Fruit fly (Drosophila melanogaster) whole organism, embryonic: ENCODE data around the gene bun.

Experiments
- Blimp-1 ChIP-seq: fragments of 200-800 bp; sonication (Bioruptor generic); optimal IDR thresholded peaks from 3 replicates; lab custom pipeline; 2018; ENCODE audit warnings: missing biosample characterization, missing genetic modification characterization, mild to moderate bottlenecking, moderate library complexity, missing genetic modification reagents
- BtbVII ChIP-seq: fragments of 200-800 bp; sonication (Bioruptor generic); optimal IDR thresholded peaks from 3 replicates; lab custom pipeline; 2017; ENCODE audit warnings: missing biosample characterization, mild to moderate bottlenecking, missing genetic modification characterization
- CG10979 ChIP-seq: fragments of 200-800 bp; sonication (Bioruptor generic); optimal IDR thresholded peaks from 2 replicates; lab custom pipeline; 2018; ENCODE audit warnings: missing biosample characterization, mild to moderate bottlenecking, missing genetic modification characterization, moderate library complexity
- CG11093 ChIP-seq: fragments of 200-800 bp; sonication (Bioruptor generic); IDR thresholded peaks from 3 replicates; pipeline ENCODE4 v1.3.6; 2022; ENCODE audit warnings: missing biosample characterization, missing genetic modification characterization
- CG13123 ChIP-seq: fragments of 200-800 bp; sonication (Bioruptor generic); optimal IDR thresholded peaks from 2 replicates; lab custom pipeline; 2016; ENCODE audit warnings: missing biosample characterization, missing genetic modification characterization
- CG15269 ChIP-seq: fragments of 200-800 bp; sonication (Bioruptor generic); optimal IDR thresholded peaks from 2 replicates; lab custom pipeline; 2018; ENCODE audit warnings: missing biosample characterization, mild to moderate bottlenecking, missing genetic modification characterization, moderate library complexity
- CG17328 ChIP-seq: fragments of 200-800 bp; sonication (Bioruptor generic); IDR thresholded peaks from 2 replicates; pipeline ENCODE4 v1.3.6; 2022; ENCODE audit warnings: missing biosample characterization, missing genetic modification characterization
- CG17359 ChIP-seq: fragments of 200-800 bp; sonication (Bioruptor generic); optimal IDR thresholded peaks from 3 replicates; lab custom pipeline; 2018; ENCODE audit warnings: missing biosample characterization, mild to moderate bottlenecking, missing genetic modification characterization, moderate library complexity
- CG2120 ChIP-seq: fragments of 200-800 bp; sonication (Bioruptor generic); optimal IDR thresholded peaks from 3 replicates; lab custom pipeline; 2016; ENCODE audit warnings: missing biosample characterization, missing genetic modification characterization
- CG2199 ChIP-seq: fragments of 200-800 bp; sonication (Bioruptor generic); IDR thresholded peaks from 3 replicates; pipeline ENCODE4 v1.3.6; 2022; ENCODE audit warnings: missing biosample characterization, missing genetic modification characterization
- CG2712 ChIP-seq: fragments of 200-800 bp; optimal IDR thresholded peaks from 3 replicates; lab custom pipeline; 2019; ENCODE audit warnings: missing biosample characterization, mild to moderate bottlenecking, missing genetic modification characterization, moderate library complexity
- CG31441 ChIP-seq: fragments of 200-800 bp; sonication (Bioruptor generic); IDR thresholded peaks from 2 replicates; pipeline ENCODE4 v1.3.6; 2022; ENCODE audit warnings: missing biosample characterization, missing genetic modification characterization
- CG32772 ChIP-seq: fragments of 200-800 bp; sonication (Bioruptor generic); IDR thresholded peaks from 2 replicates; pipeline ENCODE4 v1.3.6; 2022; ENCODE audit warnings: missing biosample characterization, missing genetic modification characterization
- CG7556 ChIP-seq: fragments of 200-800 bp; sonication (Bioruptor generic); optimal IDR thresholded peaks from 2 replicates; lab custom pipeline; 2017; ENCODE audit warnings: missing biosample characterization, mild to moderate bottlenecking, missing genetic modification characterization
- CG7928 ChIP-seq: fragments of 200-800 bp; sonication (Bioruptor generic); optimal IDR thresholded peaks from 2 replicates; lab custom pipeline; 2017; ENCODE audit warnings: missing biosample characterization, mild to moderate bottlenecking, missing genetic modification characterization
- CG8089 ChIP-seq: fragments of 200-800 bp; sonication (Bioruptor generic); optimal IDR thresholded peaks from 3 replicates; lab custom pipeline; 2016; ENCODE audit warnings: missing biosample characterization, missing genetic modification characterization
- CG8478 ChIP-seq: fragments of >200 bp; optimal IDR thresholded peaks from 2 replicates; lab custom pipeline; 2018
- CG8924 ChIP-seq: fragments of 200-800 bp; optimal IDR thresholded peaks from 3 replicates; lab custom pipeline; 2019; ENCODE audit warnings: missing biosample characterization, mild to moderate bottlenecking, missing genetic modification characterization, moderate library complexity
- CG9817 ChIP-seq: fragments of 200-800 bp; sonication (Bioruptor generic); optimal IDR thresholded peaks from 2 replicates; lab custom pipeline; 2018; ENCODE audit warnings: missing biosample characterization, mild to moderate bottlenecking, missing genetic modification characterization, moderate library complexity
- CG9932 ChIP-seq: fragments of 200-800 bp; sonication (Bioruptor generic); IDR thresholded peaks from 2 replicates; pipeline ENCODE4 v1.3.6; 2022; ENCODE audit warnings: missing biosample characterization, missing genetic modification characterization
- D19A ChIP-seq: fragments of 200-800 bp; optimal IDR thresholded peaks from 3 replicates; lab custom pipeline; 2019; ENCODE audit warnings: missing biosample characterization, mild to moderate bottlenecking, missing genetic modification characterization, moderate library complexity
- HLH4C ChIP-seq: fragments of 200-800 bp; sonication (Bioruptor generic); IDR thresholded peaks from 3 replicates; pipeline ENCODE4 v1.3.6; 2022; ENCODE audit warnings: missing biosample characterization, missing genetic modification characterization; ENCODE audit not compliant: partially characterized antibody
- Hr51 ChIP-seq, 2 experiments: fragments of 200-800 bp; sonication (Bioruptor generic); optimal IDR thresholded peaks; 2 replicates in 1 of 2; 3 replicates in 1 of 2; lab custom pipeline; 2016 to 2018; ENCODE audit warnings: missing biosample characterization in 2 of 2, missing genetic modification characterization in 2 of 2, mild to moderate bottlenecking in 1 of 2, moderate library complexity in 1 of 2
- Mrtf ChIP-seq: fragments of 200-800 bp; sonication (Bioruptor generic); IDR thresholded peaks from 3 replicates; pipeline ENCODE4 v1.3.6; 2022; ENCODE audit warnings: missing biosample characterization, missing genetic modification characterization
- Neu2 ChIP-seq: fragments of 200-800 bp; sonication (Bioruptor generic); optimal IDR thresholded peaks from 3 replicates; lab custom pipeline; 2016; ENCODE audit warnings: missing biosample characterization, missing genetic modification characterization, borderline replicate concordance
- Pdp1 ChIP-seq, 2 experiments: fragments of 200-800 bp; sonication (Bioruptor generic); optimal IDR thresholded peaks; 3 replicates each; lab custom pipeline; 2016; ENCODE audit warnings: missing biosample characterization in 2 of 2, missing genetic modification characterization in 2 of 2, mild to moderate bottlenecking in 1 of 2, moderate library complexity in 1 of 2
- Ptx1 ChIP-seq: fragments of 200-800 bp; sonication (Bioruptor generic); IDR thresholded peaks from 2 replicates; pipeline ENCODE4 v1.3.6; 2022; ENCODE audit warnings: missing biosample characterization, missing genetic modification characterization
- Sry-β ChIP-seq: fragments of 200-800 bp; sonication (Bioruptor generic); optimal IDR thresholded peaks from 2 replicates; lab custom pipeline; 2018; ENCODE audit warnings: missing biosample characterization, mild to moderate bottlenecking, missing genetic modification characterization, moderate library complexity
- ase ChIP-seq: fragments of 200-800 bp; sonication (Bioruptor generic); IDR thresholded peaks from 3 replicates; pipeline ENCODE4 v1.3.6; 2022; ENCODE audit warnings: missing biosample characterization, missing genetic modification characterization
- az2 ChIP-seq: fragments of 200-800 bp; sonication (Bioruptor generic); optimal IDR thresholded peaks from 3 replicates; lab custom pipeline; 2016; ENCODE audit warnings: missing biosample characterization, missing genetic modification characterization
- chinmo ChIP-seq: fragments of 200-800 bp; sonication (Bioruptor generic); IDR thresholded peaks from 4 replicates; pipeline ENCODE4 v1.3.6; 2022; ENCODE audit warnings: missing biosample characterization, missing genetic modification characterization; ENCODE audit not compliant: partially characterized antibody
- chn ChIP-seq: fragments of 200-800 bp; sonication (Bioruptor generic); optimal IDR thresholded peaks from 2 replicates; lab custom pipeline; 2016; ENCODE audit warnings: missing biosample characterization, missing genetic modification characterization
- ci ChIP-seq: fragments of 200-800 bp; sonication (Bioruptor generic); IDR thresholded peaks from 3 replicates; pipeline ENCODE4 v1.3.6; 2022; ENCODE audit warnings: missing biosample characterization, missing genetic modification characterization
- exex ChIP-seq: fragments of 200-800 bp; sonication (Bioruptor generic); optimal IDR thresholded peaks from 4 replicates; lab custom pipeline; 2018; ENCODE audit warnings: missing biosample characterization, mild to moderate bottlenecking, missing genetic modification characterization, moderate library complexity
- grn ChIP-seq: fragments of 200-800 bp; sonication (Bioruptor generic); optimal IDR thresholded peaks from 3 replicates; lab custom pipeline; 2017; ENCODE audit warnings: missing biosample characterization, missing genetic modification characterization
- jumu ChIP-seq: fragments of 200-800 bp; sonication (Bioruptor generic); optimal IDR thresholded peaks from 3 replicates; lab custom pipeline; 2016; ENCODE audit warnings: missing biosample characterization, missing genetic modification characterization
- knrl ChIP-seq: fragments of 200-800 bp; sonication (Bioruptor generic); IDR thresholded peaks from 3 replicates; pipeline ENCODE4 v1.3.6; 2022; ENCODE audit warnings: missing biosample characterization, missing genetic modification characterization; ENCODE audit not compliant: partially characterized antibody
- lov ChIP-seq, 2 experiments: fragments of 200-800 bp in 1 of 2; fragments of >200 bp in 1 of 2; sonication (Bioruptor generic) in 1 of 2; IDR thresholded peaks in 1 of 2; optimal IDR thresholded peaks in 1 of 2; 2 replicates in 1 of 2; 3 replicates in 1 of 2; pipeline versions ENCODE4 v1.3.6 to Lab custom; 2017 to 2022; ENCODE audit warnings: missing biosample characterization in 1 of 2, missing genetic modification characterization in 1 of 2
- mam ChIP-seq: fragments of 200-800 bp; sonication (Bioruptor generic); optimal IDR thresholded peaks from 3 replicates; lab custom pipeline; 2016; ENCODE audit warnings: missing biosample characterization, missing genetic modification characterization
- pan ChIP-seq, 4 experiments: fragments of >200 bp in 3 of 4; fragments of 200-800 bp in 1 of 4; sonication (Bioruptor generic) in 1 of 4; optimal IDR thresholded peaks in 3 of 4; IDR thresholded peaks in 1 of 4; 2 replicates each; pipeline versions ENCODE4 v1.3.6 to Lab custom; 2017 to 2022; ENCODE audit warnings: missing biosample characterization in 2 of 4, missing genetic modification characterization in 2 of 4, mixed read lengths in 1 of 4
- phol ChIP-seq: fragments of 200-800 bp; sonication (Bioruptor generic); optimal IDR thresholded peaks from 3 replicates; lab custom pipeline; 2018; ENCODE audit warnings: missing biosample characterization, mild to moderate bottlenecking, missing genetic modification characterization, moderate library complexity
- tin ChIP-seq: fragments of 200-800 bp; sonication (Bioruptor generic); optimal IDR thresholded peaks from 3 replicates; lab custom pipeline; 2016; ENCODE audit warnings: missing biosample characterization, missing genetic modification characterization
- unc-4 ChIP-seq: fragments of 200-800 bp; sonication (Bioruptor generic); IDR thresholded peaks from 2 replicates; pipeline ENCODE4 v1.3.6; 2022; ENCODE audit warnings: missing biosample characterization, missing genetic modification characterization; ENCODE audit not compliant: partially characterized antibody
- usp ChIP-seq: fragments of >200 bp; optimal IDR thresholded peaks from 2 replicates; lab custom pipeline; 2017; ENCODE audit warnings: missing biosample characterization, missing genetic modification characterization
- vfl ChIP-seq: fragments of 200-800 bp; sonication (Bioruptor generic); optimal IDR thresholded peaks from 2 replicates; lab custom pipeline; 2016; ENCODE audit warnings: missing biosample characterization, missing genetic modification characterization
- vvl ChIP-seq: fragments of 200-800 bp; sonication (Bioruptor generic); IDR thresholded peaks from 2 replicates; pipeline ENCODE4 v1.3.6; 2022; ENCODE audit warnings: missing biosample characterization, missing genetic modification characterization
- zen2 ChIP-seq: fragments of 200-800 bp; sonication (Bioruptor generic); IDR thresholded peaks from 3 replicates; pipeline ENCODE4 v1.3.6; 2022; ENCODE audit warnings: missing biosample characterization, missing genetic modification characterization; ENCODE audit not compliant: partially characterized antibody

The bun gene

dm6 chr2L:12421793-12422691 is 124.4 kb downstream of the bun start:
- TF ChIP-seq chinmo (GFP tag; lab: Robert Waterston, UW): peak; percentile 87; the same call in 2 of the 4 replicates
- TF ChIP-seq CG31441 (GFP tag; lab: Robert Waterston, UW): peak; percentile 36; the same call in 1 of the 2 replicates
- no peak for TF ChIP-seq grn
- no peak for TF ChIP-seq CG17359 (tag; lab: Kevin White, UChicago)
- TF ChIP-seq Blimp-1 (GFP tag; lab: Kevin White, UChicago): peak; percentile 11
- no peak for TF ChIP-seq phol (tag; lab: Kevin White, UChicago)
- TF ChIP-seq CG8924 (tag; lab: Kevin White, UChicago): no peak
- TF ChIP-seq CG17328 (GFP tag; lab: Robert Waterston, UW): no peak
- no peak for TF ChIP-seq usp (GFP tag; lab: Kevin White, UChicago)
- TF ChIP-seq lov (optimal IDR thresholded peaks at IDR 0.05; lab: Kevin White, UChicago): no peak
- no peak for TF ChIP-seq lov (GFP tag; IDR thresholded peaks at IDR 0.05; lab: Robert Waterston, UW)
- no peak for TF ChIP-seq tin (GFP tag; lab: Kevin White, UChicago)
- TF ChIP-seq ase (GFP tag; lab: Robert Waterston, UW): 0 out of 3 replicates have a peak, but pooled peaks have one; percentile 13
- TF ChIP-seq CG7928 (GFP tag; lab: Kevin White, UChicago): no peak
- TF ChIP-seq CG8478 (lab: Kevin White, UChicago): no peak
- no peak for TF ChIP-seq BtbVII (GFP tag; lab: Kevin White, UChicago)
- TF ChIP-seq jumu (GFP tag; lab: Kevin White, UChicago): no peak
- 0 out of 3 replicates have a peak, but pooled peaks have one; percentile 11 for TF ChIP-seq knrl (GFP tag; lab: Robert Waterston, UW)
- peak in 1 of 2 experiments; percentile 31 for TF ChIP-seq Hr51 (GFP tag; optimal IDR thresholded peaks at IDR 0.05; lab: Kevin White, UChicago)
- TF ChIP-seq Neu2 (GFP tag; lab: Kevin White, UChicago): no peak
- TF ChIP-seq CG10979: peak; percentile 8
- peak; percentile 36 for TF ChIP-seq CG15269
- TF ChIP-seq unc-4: no peak
- TF ChIP-seq CG2712 (tag; lab: Kevin White, UChicago): peak; percentile 20
- no peak for TF ChIP-seq CG11093
- no peak for TF ChIP-seq vfl (GFP tag; lab: Kevin White, UChicago)
- TF ChIP-seq mam: no peak
- no peak for TF ChIP-seq Pdp1 (GFP tag; optimal IDR thresholded peaks at IDR 0.05; lab: Kevin White, UChicago)
- TF ChIP-seq chn: no peak
- no peak for TF ChIP-seq Sry-β (GFP tag; lab: Kevin White, UChicago)
- TF ChIP-seq vvl (GFP tag; lab: Robert Waterston, UW): peak; percentile 88
- TF ChIP-seq CG2199: 0 out of 3 replicates have a peak, but pooled peaks have one; percentile 48
- peak; percentile 45 for TF ChIP-seq CG9932
- no peak for TF ChIP-seq CG32772 (GFP tag; lab: Robert Waterston, UW)
- no peak for TF ChIP-seq CG2120 (GFP tag; lab: Kevin White, UChicago)
- peak; percentile 46; the same call in 2 of the 3 replicates for TF ChIP-seq HLH4C (GFP tag; lab: Robert Waterston, UW)
- TF ChIP-seq CG13123: no peak
- TF ChIP-seq CG7556 (GFP tag; lab: Kevin White, UChicago): peak; percentile 31
- no peak for TF ChIP-seq CG9817 (tag; lab: Kevin White, UChicago)
- no peak for TF ChIP-seq CG8089
- TF ChIP-seq exex (tag; lab: Kevin White, UChicago): no peak
- TF ChIP-seq zen2 (GFP tag; lab: Robert Waterston, UW): peak; percentile 6; the same call in 1 of the 3 replicates
- peak; percentile 48; the same call in 1 of the 3 replicates for TF ChIP-seq ci (GFP tag; lab: Robert Waterston, UW)
- TF ChIP-seq Ptx1 (GFP tag; lab: Robert Waterston, UW): peak; percentile 38; the same call in 1 of the 2 replicates
- TF ChIP-seq az2 (GFP tag; lab: Kevin White, UChicago): peak; percentile 14
- no peak for TF ChIP-seq pan (optimal IDR thresholded peaks at IDR 0.05; lab: Kevin White, UChicago)
- TF ChIP-seq pan (GFP tag; optimal IDR thresholded peaks at IDR 0.05 in 1 of 2, IDR thresholded peaks at IDR 0.05 in 1 of 2): peak in 1 of 2 experiments; percentile 31
- TF ChIP-seq Mrtf (GFP tag; lab: Robert Waterston, UW): no peak
- TF ChIP-seq D19A (tag; lab: Kevin White, UChicago): peak; percentile 95
